Worm (Caenorhabditis elegans) whole organism, L1 larva: ENCODE measurements around the gene rpb-4.

Experiments used
- C16A3.4 ChIP-seq: fragments of 150-350 bp; optimal IDR thresholded peaks from 2 replicates; lab custom pipeline; 2014; ENCODE audit warnings: missing biosample characterization, missing genetic modification characterization
- F16B12.6 ChIP-seq: fragments of 150-350 bp; optimal IDR thresholded peaks from 2 replicates; lab custom pipeline; 2014; ENCODE audit warnings: missing biosample characterization, missing genetic modification characterization
- alr-1 ChIP-seq: fragments of 200-800 bp; sonication (Bioruptor generic); optimal IDR thresholded peaks from 2 replicates; lab custom pipeline; 2018; ENCODE audit warnings: borderline replicate concordance, mild to moderate bottlenecking, missing genetic modification characterization, missing compliant biosample characterization
- blmp-1 ChIP-seq: fragments of 150-350 bp; optimal IDR thresholded peaks from 2 replicates; lab custom pipeline; 2014; ENCODE audit warnings: missing biosample characterization, missing genetic modification characterization
- ceh-82 ChIP-seq, 3 experiments: fragments of 150-350 bp in 1 of 3; sonication (generic microtip) in 2 of 3; optimal IDR thresholded peaks; 2 replicates each; lab custom pipeline; 2014 to 2017; ENCODE audit warnings: missing biosample characterization in 3 of 3, missing genetic modification characterization in 3 of 3
- ceh-90 ChIP-seq: sonication (generic microtip); optimal IDR thresholded peaks from 2 replicates; lab custom pipeline; 2016; ENCODE audit warnings: missing genetic modification characterization, missing compliant biosample characterization
- ces-1 ChIP-seq: fragments of 150-350 bp; optimal IDR thresholded peaks from 2 replicates; lab custom pipeline; 2014; ENCODE audit warnings: missing biosample characterization, missing genetic modification reagents, missing genetic modification characterization
- dsc-1 ChIP-seq: sonication (generic microtip); optimal IDR thresholded peaks from 2 replicates; lab custom pipeline; 2016; ENCODE audit warnings: mild to moderate bottlenecking, missing genetic modification characterization, missing compliant biosample characterization
- efl-1 ChIP-seq, 4 experiments: fragments of 150-350 bp; optimal IDR thresholded peaks in 3 of 4; peaks in 1 of 4; 1 replicate in 1 of 4; 2 replicates in 3 of 4; lab custom pipeline; 2014; ENCODE audit warnings: missing biosample characterization in 2 of 4, missing genetic modification characterization in 2 of 4, missing genetic modification reagents in 2 of 4
- elt-2 ChIP-seq: sonication (generic microtip); optimal IDR thresholded peaks from 2 replicates; lab custom pipeline; 2016; ENCODE audit warnings: missing genetic modification characterization, mild to moderate bottlenecking, inconsistent platforms, missing compliant biosample characterization, missing genetic modification reagents
- elt-3 ChIP-seq, 6 experiments: fragments of 150-350 bp in 1 of 6; sonication (generic microtip); optimal IDR thresholded peaks; 2 replicates each; lab custom pipeline; 2017 to 2018; ENCODE audit warnings: missing biosample characterization in 6 of 6, missing genetic modification characterization in 6 of 6, inconsistent platforms in 1 of 6
- ets-5 ChIP-seq: fragments of 200-800 bp; sonication (Bioruptor generic); IDR thresholded peaks from 2 replicates; pipeline ENCODE4 v1.3.6; 2022; ENCODE audit warnings: missing genetic modification characterization, missing compliant biosample characterization
- irx-1 ChIP-seq: sonication (generic microtip); optimal IDR thresholded peaks from 2 replicates; lab custom pipeline; 2016; ENCODE audit warnings: missing genetic modification characterization, missing compliant biosample characterization
- lin-14 ChIP-seq: fragments of 200-800 bp; sonication (Bioruptor generic); optimal IDR thresholded peaks from 2 replicates; lab custom pipeline; 2018; ENCODE audit warnings: mild to moderate bottlenecking, missing genetic modification characterization, moderate library complexity, missing compliant biosample characterization
- lin-35 ChIP-seq, 2 experiments: fragments of 150-350 bp; optimal IDR thresholded peaks; 2 replicates each; lab custom pipeline; 2014; ENCODE audit warnings: missing biosample characterization in 2 of 2, missing genetic modification characterization in 2 of 2, missing genetic modification reagents in 2 of 2
- lin-39 ChIP-seq: fragments of 150-350 bp; optimal IDR thresholded peaks from 2 replicates; lab custom pipeline; 2014; ENCODE audit warnings: missing biosample characterization, missing genetic modification reagents, missing genetic modification characterization
- lsy-2 ChIP-seq, 2 experiments: fragments of 150-350 bp; optimal IDR thresholded peaks; 2 replicates each; lab custom pipeline; 2014; ENCODE audit warnings: missing biosample characterization in 2 of 2, missing genetic modification characterization in 2 of 2
- nhr-11 ChIP-seq: fragments of 150-350 bp; optimal IDR thresholded peaks from 2 replicates; lab custom pipeline; 2014; ENCODE audit warnings: missing biosample characterization, missing genetic modification characterization
- nhr-47 ChIP-seq: sonication (generic microtip); optimal IDR thresholded peaks from 2 replicates; lab custom pipeline; 2016; ENCODE audit warnings: mild to moderate bottlenecking, missing genetic modification characterization, moderate library complexity, missing compliant biosample characterization
- nhr-71 ChIP-seq: sonication (generic microtip); optimal IDR thresholded peaks from 2 replicates; lab custom pipeline; 2016; ENCODE audit warnings: mild to moderate bottlenecking, missing genetic modification characterization, moderate library complexity, missing compliant biosample characterization
- nhr-76 ChIP-seq: sonication (generic microtip); optimal IDR thresholded peaks from 2 replicates; lab custom pipeline; 2017; ENCODE audit warnings: missing biosample characterization, missing genetic modification characterization
- nhr-84 ChIP-seq: sonication (generic microtip); optimal IDR thresholded peaks from 2 replicates; lab custom pipeline; 2017; ENCODE audit warnings: missing biosample characterization, missing genetic modification characterization
- nhr-85 ChIP-seq: sonication (generic microtip); peaks from one replicate; lab custom pipeline; 2016; ENCODE audit warnings: missing genetic modification characterization, inconsistent platforms, missing compliant biosample characterization
- pqm-1 ChIP-seq: sonication (generic microtip); optimal IDR thresholded peaks from 3 replicates; lab custom pipeline; 2017; ENCODE audit warnings: missing biosample characterization, missing genetic modification characterization
- rnt-1 ChIP-seq: sonication (generic microtip); optimal IDR thresholded peaks from 2 replicates; lab custom pipeline; 2016; ENCODE audit warnings: mild to moderate bottlenecking, missing genetic modification characterization, moderate library complexity, missing compliant biosample characterization
- sox-4 ChIP-seq: sonication (generic microtip); optimal IDR thresholded peaks from 2 replicates; lab custom pipeline; 2016; ENCODE audit warnings: missing genetic modification characterization, missing compliant biosample characterization
- sup-37 ChIP-seq: fragments of 200-800 bp; sonication (Bioruptor generic); optimal IDR thresholded peaks from 2 replicates; lab custom pipeline; 2018; ENCODE audit warnings: mild to moderate bottlenecking, missing genetic modification characterization, missing compliant biosample characterization
- unc-130 ChIP-seq: fragments of 150-350 bp; optimal IDR thresholded peaks from 2 replicates; lab custom pipeline; 2017; ENCODE audit warnings: missing biosample characterization, missing genetic modification characterization, inconsistent platforms
- unc-30 ChIP-seq: sonication (generic microtip); optimal IDR thresholded peaks from 2 replicates; lab custom pipeline; 2017; ENCODE audit warnings: missing biosample characterization, missing genetic modification characterization
- unc-98 ChIP-seq: fragments of 200-800 bp; sonication (Bioruptor generic); IDR thresholded peaks from 2 replicates; pipeline ENCODE4 v1.3.6; 2022; ENCODE audit warnings: missing genetic modification characterization, missing compliant biosample characterization
- vab-15 ChIP-seq: sonication (generic microtip); optimal IDR thresholded peaks from 2 replicates; lab custom pipeline; 2017; ENCODE audit warnings: missing genotype, mild to moderate bottlenecking, missing genetic modification characterization, missing compliant biosample characterization
- xbp-1 ChIP-seq: sonication (generic microtip); optimal IDR thresholded peaks from 2 replicates; lab custom pipeline; 2016; ENCODE audit warnings: missing genetic modification characterization, missing compliant biosample characterization
- zag-1 ChIP-seq: fragments of 150-350 bp; optimal IDR thresholded peaks from 2 replicates; lab custom pipeline; 2014; ENCODE audit warnings: missing biosample characterization, missing genetic modification characterization
- ztf-4 ChIP-seq: fragments of 150-350 bp; optimal IDR thresholded peaks from 2 replicates; lab custom pipeline; 2014; ENCODE audit warnings: missing biosample characterization, missing genetic modification characterization

Gene rpb-4

DNA sequence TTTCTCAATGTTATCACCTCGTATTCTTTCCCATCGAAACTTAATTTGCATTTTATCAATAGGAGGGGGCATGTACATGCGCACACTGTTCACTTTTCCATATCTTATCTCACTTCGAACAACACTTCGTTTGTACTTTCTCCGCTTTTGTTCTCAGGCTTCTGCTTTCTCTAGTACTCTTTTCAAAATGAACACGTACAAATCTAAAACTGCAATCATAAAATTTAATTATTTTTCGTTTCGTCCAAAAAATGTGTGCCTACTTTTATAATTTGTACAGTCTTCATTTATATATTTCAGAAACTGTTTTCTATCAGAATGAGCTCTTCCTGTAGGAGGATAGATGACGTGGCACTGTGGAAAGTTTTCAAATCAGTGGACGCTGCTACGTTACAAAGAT, 24.4 kb downstream of the rpb-4 start, which contains the start of gene C07D10.1:
Gene C07D10.1, plus strand, starts transcription at position 301 of the 400 bp plus-strand sequence.
- TF ChIP-seq rnt-1 (tag; lab: Kevin White, UChicago) (no peak), unc-98 (GFP tag; lab: Robert Waterston, UW) (no peak), lin-14 (GFP tag; lab: Kevin White, UChicago) (no peak), ceh-90 (tag; lab: Kevin White, UChicago) (no peak), sox-4 (tag; lab: Kevin White, UChicago) (no peak), sup-37 (GFP tag; lab: Kevin White, UChicago) (no peak), ceh-82 (tag; optimal IDR thresholded peaks at IDR 0.05; lab: Kevin White, UChicago) (no peak), xbp-1 (tag; lab: Kevin White, UChicago) (no peak), ces-1 (GFP tag; lab: Kevin White, UChicago) (no peak), nhr-76 (tag; lab: Kevin White, UChicago) (no peak), vab-15 (tag; lab: Kevin White, UChicago) (no peak), ets-5 (GFP tag; lab: Robert Waterston, UW) (no peak), nhr-47 (no peak), elt-2 (no peak), pqm-1 (tag; lab: Kevin White, UChicago) (no peak), alr-1 (tag; lab: Kevin White, UChicago) (no peak), nhr-85 (tag; lab: Kevin White, UChicago) (no peak), F16B12.6 (tag; lab: Kevin White, UChicago) (no peak)
- TF ChIP-seq, all 84 proteins: peak for 0

DNA sequence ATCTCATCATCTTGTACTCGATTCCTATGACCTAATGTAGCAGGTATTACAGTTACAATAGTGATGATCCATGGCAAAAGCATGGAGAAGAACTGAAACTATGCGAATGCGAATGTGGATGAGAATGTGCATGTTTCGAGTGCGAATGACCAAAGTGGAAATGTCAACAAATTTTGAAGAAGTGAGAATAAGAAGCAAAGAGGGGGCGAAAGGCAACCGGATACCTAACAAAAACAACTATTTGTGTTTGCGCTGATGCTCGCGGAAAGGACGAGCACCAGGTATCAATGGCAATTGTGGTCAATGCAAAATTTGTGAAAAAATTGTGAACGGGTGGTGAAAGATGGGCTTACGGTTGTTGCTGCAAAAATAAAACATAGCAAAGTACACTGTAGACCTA, 28.3 kb downstream of the rpb-4 start, which contains the start of gene nas-7:
Gene nas-7, minus strand, starts transcription at position 101 of the 400 bp plus-strand sequence.
- TF ChIP-seq lsy-2 (tag; optimal IDR thresholded peaks at IDR 0.05; lab: Kevin White, UChicago) = no peak
- TF ChIP-seq lin-39 (tag; lab: Kevin White, UChicago) = no peak

DNA sequence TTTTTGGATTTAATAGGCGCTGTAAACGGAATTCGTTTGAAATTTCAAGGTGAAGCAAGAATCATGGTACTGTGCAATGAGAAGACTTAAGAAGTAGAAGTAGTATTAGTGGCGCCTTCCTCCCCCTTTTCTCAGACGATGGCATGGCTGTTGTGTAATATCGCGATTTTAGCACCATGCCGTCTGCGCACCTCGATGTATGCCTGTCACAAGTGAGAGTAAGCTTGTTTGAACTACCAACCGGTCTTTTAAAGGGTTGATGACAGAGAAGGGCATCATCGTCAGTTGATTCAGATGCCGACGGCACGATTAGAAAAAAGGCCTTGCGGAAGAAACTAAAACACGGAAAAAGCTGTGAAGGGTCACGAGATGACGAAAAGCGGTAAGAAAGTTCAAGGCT, 29.7 kb downstream of the rpb-4 start:
- TF ChIP-seq nhr-71 (tag; lab: Kevin White, UChicago) (no peak), irx-1 (tag; lab: Kevin White, UChicago) (no peak), ztf-4 (tag; lab: Kevin White, UChicago) (no peak), nhr-11 (tag; lab: Kevin White, UChicago) (no peak), lin-39 (tag; lab: Kevin White, UChicago) (no peak), blmp-1 (tag; lab: Kevin White, UChicago) (peak; percentile 16), nhr-84 (tag; lab: Kevin White, UChicago) (no peak), elt-2 (no peak), efl-1 (optimal IDR thresholded peaks at IDR 0.05; lab: Kevin White, UChicago) (no peak), efl-1 (GFP tag; optimal IDR thresholded peaks at IDR 0.05 in 1 of 2; lab: Kevin White, UChicago) (peak in 1 of 2 experiments; percentile 69), zag-1 (no peak), lin-35 (GFP tag; optimal IDR thresholded peaks at IDR 0.05; lab: Kevin White, UChicago) (no peak), nhr-47 (no peak), ets-5 (GFP tag; lab: Robert Waterston, UW) (no peak), unc-30 (no peak)

DNA sequence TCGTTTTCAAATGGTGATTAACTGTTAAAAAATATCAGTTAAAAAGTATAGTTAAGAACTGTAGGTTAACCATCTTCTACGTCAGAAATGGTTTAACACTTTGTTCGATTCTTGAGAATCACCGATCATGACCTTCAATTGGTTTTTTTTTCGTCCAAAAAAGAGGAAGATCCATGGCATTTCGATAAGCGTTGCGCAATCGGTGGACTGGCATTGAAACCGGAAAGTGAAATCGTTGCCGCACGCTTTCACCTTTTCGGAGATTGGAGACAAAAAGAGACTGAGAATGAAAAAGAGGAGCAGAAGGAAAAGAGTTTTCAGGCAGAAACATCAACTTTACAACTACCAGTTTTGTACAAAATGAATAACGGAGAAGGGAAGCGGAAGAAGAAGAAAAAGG, 31.0 kb downstream of the rpb-4 start:
- peak; percentile 75 for TF ChIP-seq lin-14 (GFP tag; lab: Kevin White, UChicago)
- TF ChIP-seq lsy-2 (tag; optimal IDR thresholded peaks at IDR 0.05; lab: Kevin White, UChicago) = peak in 1 of 2 experiments; percentile 16
- peak; percentile 100 for TF ChIP-seq blmp-1 (tag; lab: Kevin White, UChicago)
- TF ChIP-seq C16A3.4 (tag; lab: Kevin White, UChicago) = no peak
- peak in 3 of 6 experiments; percentile 23 to 41 (median 40) for TF ChIP-seq elt-3 (tag; optimal IDR thresholded peaks at IDR 0.05; lab: Kevin White, UChicago)
- no peak for TF ChIP-seq F16B12.6 (tag; lab: Kevin White, UChicago)
- TF ChIP-seq nhr-85 (tag; lab: Kevin White, UChicago) = peak; percentile 88
- TF ChIP-seq dsc-1 (tag; lab: Kevin White, UChicago) = no peak

DNA sequence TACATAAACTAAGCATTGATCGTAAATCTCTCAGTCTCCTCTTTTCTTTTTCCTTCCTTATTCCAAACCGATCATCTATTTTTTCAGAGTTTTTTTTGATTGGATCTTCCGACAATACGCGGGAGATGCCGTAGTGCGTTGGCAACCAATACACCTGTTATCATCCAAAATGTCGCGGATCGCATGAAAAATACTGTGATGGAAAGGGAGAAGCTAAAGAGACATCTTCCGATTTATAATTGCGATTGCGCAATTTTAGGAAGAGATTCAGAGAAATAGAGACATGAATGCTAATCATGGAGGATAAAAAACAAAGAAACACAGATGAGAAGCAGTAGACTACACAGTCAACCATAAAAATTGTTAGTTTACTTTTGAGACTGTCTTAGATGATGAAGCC, 32.1 kb downstream of the rpb-4 start:
- TF ChIP-seq blmp-1 (tag; lab: Kevin White, UChicago) (peak; percentile 67), elt-2 (no peak), ets-5 (GFP tag; lab: Robert Waterston, UW) (no peak), unc-130 (tag; lab: Kevin White, UChicago) (no peak)
